Worm (Caenorhabditis elegans): ENCODE measurements around the gene F43E2.11.

The F43E2.11 gene

ce11 chrII:7356773-7357172 is 13.3 kb downstream of the F43E2.11 start:
- TF ChIP-seq lsy-2 (tag; optimal IDR thresholded peaks at IDR 0.05) (peak in 1 of 2 experiments; percentile 60), zag-1 (tag; optimal IDR thresholded peaks at IDR 0.05) (no peak), C34F6.9 (tag; optimal IDR thresholded peaks at IDR 0.05) (peak; percentile 36), mdl-1 (tag; optimal IDR thresholded peaks at IDR 0.05) (no peak), gmeb-1 (tag; optimal IDR thresholded peaks at IDR 0.05) (no peak), ceh-16 (tag; optimal IDR thresholded peaks at IDR 0.05) (no peak), sma-3 (GFP tag; optimal IDR thresholded peaks at IDR 0.05) (no peak), unc-55 (GFP tag; optimal IDR thresholded peaks at IDR 0.05) (peak; percentile 58), fos-1 (tag; optimal IDR thresholded peaks at IDR 0.05) (no peak), ZK546.5 (tag; optimal IDR thresholded peaks at IDR 0.05) (no peak), mbf-1 (tag; optimal IDR thresholded peaks at IDR 0.05) (no peak), mab-5 (tag; optimal IDR thresholded peaks at IDR 0.05) (no peak), unc-39 (tag; optimal IDR thresholded peaks at IDR 0.05) (no peak), blmp-1 (tag; optimal IDR thresholded peaks at IDR 0.05; ENCODE audit: insufficient read depth) (no peak), unc-62 (GFP tag; optimal IDR thresholded peaks at IDR 0.05) (no peak), nhr-23 (tag; optimal IDR thresholded peaks at IDR 0.05) (no peak), ztf-11 (tag; optimal IDR thresholded peaks at IDR 0.05) (no peak), skn-1 (tag; optimal IDR thresholded peaks at IDR 0.05) (no peak), R02D3.7 (tag; optimal IDR thresholded peaks at IDR 0.05) (peak; percentile 66), F13H6.1 (tag; optimal IDR thresholded peaks at IDR 0.05) (no peak), dmd-4 (tag; optimal IDR thresholded peaks at IDR 0.05) (no peak), elt-1 (tag; optimal IDR thresholded peaks at IDR 0.05) (no peak), nhr-237 (tag; optimal IDR thresholded peaks at IDR 0.05) (no peak)

DNA sequence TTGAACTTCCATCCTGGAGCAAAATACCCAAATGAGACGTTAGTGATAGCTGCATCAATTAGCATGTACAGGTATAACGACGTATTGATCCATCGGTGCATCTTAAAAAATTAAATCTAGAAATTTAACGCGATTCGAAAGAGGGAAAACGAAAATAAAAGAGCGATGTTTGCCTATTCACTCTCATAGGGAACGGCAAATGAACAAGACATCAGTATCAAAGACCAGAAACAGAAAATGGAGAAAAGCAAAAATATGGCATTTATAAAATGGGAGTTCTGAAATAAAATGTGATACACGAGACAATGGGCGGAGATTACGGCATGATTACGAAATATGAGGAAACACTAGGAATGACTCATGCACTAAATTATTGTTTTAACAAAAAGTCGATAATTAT is 13.8 kb downstream of the F43E2.11 start, which contains the start of gene haf-2:
Gene haf-2 (minus strand): TSS at position 101 of the 400 bp plus-strand sequence.
- TF ChIP-seq aly-2 (tag; optimal IDR thresholded peaks at IDR 0.05) = no peak
- TF ChIP-seq snpc-4 (tag; optimal IDR thresholded peaks at IDR 0.05) = no peak
- no peak for TF ChIP-seq gmeb-1 (tag; optimal IDR thresholded peaks at IDR 0.05)
- TF ChIP-seq unc-39 (tag; optimal IDR thresholded peaks at IDR 0.05) = no peak
- no peak for TF ChIP-seq C34F6.9 (tag; optimal IDR thresholded peaks at IDR 0.05)
- no peak for TF ChIP-seq lsy-2 (tag; optimal IDR thresholded peaks at IDR 0.05)
- no peak for TF ChIP-seq mdl-1 (tag; optimal IDR thresholded peaks at IDR 0.05)
- no peak for TF ChIP-seq nhr-25 (tag; optimal IDR thresholded peaks at IDR 0.05)
- TF ChIP-seq R02D3.7 (tag; optimal IDR thresholded peaks at IDR 0.05) = no peak
- TF ChIP-seq ztf-1 (GFP tag; conservative IDR thresholded peaks at IDR 0.05) = no peak
- no peak for TF ChIP-seq nhr-12 (tag; optimal IDR thresholded peaks at IDR 0.05)
- no peak for TF ChIP-seq ztf-11 (tag; optimal IDR thresholded peaks at IDR 0.05)
- no peak for TF ChIP-seq nhr-77 (tag; optimal IDR thresholded peaks at IDR 0.05)

ce11 chrII:7353027-7353426 is 17.1 kb downstream of the F43E2.11 start:
- no peak for TF ChIP-seq lin-11 (tag; optimal IDR thresholded peaks at IDR 0.05)
- no peak for TF ChIP-seq mbf-1 (tag; optimal IDR thresholded peaks at IDR 0.05)
- TF ChIP-seq ceh-16 (tag; optimal IDR thresholded peaks at IDR 0.05) = no peak
- TF ChIP-seq aly-2 (tag; optimal IDR thresholded peaks at IDR 0.05) = no peak
- no peak for TF ChIP-seq elt-3 (tag; optimal IDR thresholded peaks at IDR 0.05)
- TF ChIP-seq sma-9 (GFP tag; optimal IDR thresholded peaks at IDR 0.05) = no peak
- TF ChIP-seq sma-9 (tag; optimal IDR thresholded peaks at IDR 0.05) = no peak

ce11 chrII:7352507-7352906 is 17.6 kb downstream of the F43E2.11 start, which contains the start of gene hsp-4:
TSS of gene hsp-4 (minus strand) at chrII:7352645.
- TF ChIP-seq unc-55 (GFP tag; optimal IDR thresholded peaks at IDR 0.05) = peak; percentile 1
- peak; percentile 51 for TF ChIP-seq fos-1 (tag; optimal IDR thresholded peaks at IDR 0.05)
- TF ChIP-seq ZK546.5 (tag; optimal IDR thresholded peaks at IDR 0.05) = no peak
- peak; percentile 83 for TF ChIP-seq crh-2 (tag; optimal IDR thresholded peaks at IDR 0.05)
- TF ChIP-seq ama-1 (optimal IDR thresholded peaks at IDR 0.05) = peak; percentile 2
- no peak for TF ChIP-seq elt-3 (tag; optimal IDR thresholded peaks at IDR 0.05)

DNA sequence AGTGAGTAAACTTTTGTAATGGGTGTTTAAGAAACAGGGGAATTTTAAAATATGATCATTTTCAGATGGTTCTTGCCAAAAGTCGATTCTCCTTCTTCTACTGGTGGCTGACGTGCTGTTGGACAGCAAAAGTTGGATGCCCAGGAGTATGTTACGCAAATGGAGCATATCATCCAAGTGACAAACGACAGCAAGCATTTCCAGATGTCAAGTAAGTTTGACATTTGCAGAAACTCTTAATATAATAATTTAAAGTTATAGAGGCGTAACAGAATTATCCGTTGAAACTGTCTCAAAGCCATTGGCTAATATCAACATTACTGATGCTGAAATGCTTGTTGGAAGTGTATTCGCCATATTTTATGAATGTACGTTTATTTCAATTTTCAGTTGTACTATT is 22.0 kb downstream of the F43E2.11 start:
- no peak for TF ChIP-seq nhr-237 (tag; optimal IDR thresholded peaks at IDR 0.05)
- TF ChIP-seq ztf-11 (tag; optimal IDR thresholded peaks at IDR 0.05) = no peak
- TF ChIP-seq sma-3 (GFP tag; optimal IDR thresholded peaks at IDR 0.05) = no peak
- TF ChIP-seq fos-1 (tag; optimal IDR thresholded peaks at IDR 0.05) = no peak
- TF ChIP-seq elt-3 (tag; optimal IDR thresholded peaks at IDR 0.05) = no peak
- no peak for TF ChIP-seq skn-1 (tag; optimal IDR thresholded peaks at IDR 0.05)
- no peak for TF ChIP-seq nhr-10 (tag; optimal IDR thresholded peaks at IDR 0.05)
- TF ChIP-seq nhr-77 (tag; optimal IDR thresholded peaks at IDR 0.05) = no peak
- TF ChIP-seq ceh-82 (tag; optimal IDR thresholded peaks at IDR 0.05) = no peak
- TF ChIP-seq F13H6.1 (tag; optimal IDR thresholded peaks at IDR 0.05) = no peak
- no peak for TF ChIP-seq unc-39 (tag; optimal IDR thresholded peaks at IDR 0.05)
- TF ChIP-seq sma-9 (GFP tag; optimal IDR thresholded peaks at IDR 0.05) = no peak
- no peak for TF ChIP-seq sma-9 (tag; optimal IDR thresholded peaks at IDR 0.05)
- TF ChIP-seq lin-39 (tag; optimal IDR thresholded peaks at IDR 0.05) = no peak
- TF ChIP-seq zag-1 (tag; optimal IDR thresholded peaks at IDR 0.05) = no peak
- no peak for TF ChIP-seq nhr-11 (tag; optimal IDR thresholded peaks at IDR 0.05)
- TF ChIP-seq lin-11 (tag; optimal IDR thresholded peaks at IDR 0.05) = no peak
- TF ChIP-seq alr-1 (tag; optimal IDR thresholded peaks at IDR 0.05) = no peak
- TF ChIP-seq mab-5 (tag; optimal IDR thresholded peaks at IDR 0.05) = no peak
- no peak for TF ChIP-seq sem-4 (tag; optimal IDR thresholded peaks at IDR 0.05)
